Fruit fly (Drosophila melanogaster) whole organism, embryonic: ENCODE results near the gene c12.2.

Experiments
- Antp ChIP-seq: fragments of 200-800 bp; sonication (Bioruptor generic); optimal IDR thresholded peaks from 3 replicates; lab custom pipeline; 2016; ENCODE audit warnings: missing biosample characterization, missing genetic modification characterization
- B-H1 ChIP-seq: fragments of 200-800 bp; sonication (Bioruptor generic); IDR thresholded peaks from 3 replicates; pipeline ENCODE4 v1.3.6; 2022; ENCODE audit warnings: missing biosample characterization, missing genetic modification characterization
- Bteb2 ChIP-seq: fragments of 200-800 bp; sonication (Bioruptor generic); optimal IDR thresholded peaks from 2 replicates; lab custom pipeline; 2016; ENCODE audit warnings: missing biosample characterization, missing genetic modification characterization
- CG10654 ChIP-seq: fragments of 200-800 bp; sonication (Bioruptor generic); optimal IDR thresholded peaks from 2 replicates; lab custom pipeline; 2016; ENCODE audit warnings: missing biosample characterization, missing genetic modification characterization
- CG11456 ChIP-seq: fragments of 200-800 bp; sonication (Bioruptor generic); IDR thresholded peaks from 3 replicates; pipeline ENCODE4 v1.3.6; 2022; ENCODE audit warnings: missing biosample characterization, missing genetic modification characterization
- CG11696 ChIP-seq: fragments of 200-800 bp; sonication (Bioruptor generic); IDR thresholded peaks from 2 replicates; pipeline ENCODE4 v1.3.6; 2022; ENCODE audit warnings: missing biosample characterization, missing genetic modification characterization
- CG12071 ChIP-seq: fragments of 200-800 bp; sonication (Bioruptor generic); optimal IDR thresholded peaks from 3 replicates; lab custom pipeline; 2018; ENCODE audit warnings: missing biosample characterization, mild to moderate bottlenecking, missing genetic modification characterization
- CG12769 ChIP-seq: fragments of 200-800 bp; sonication (Bioruptor generic); optimal IDR thresholded peaks from 2 replicates; lab custom pipeline; 2019; ENCODE audit warnings: missing biosample characterization, mild to moderate bottlenecking, missing genetic modification characterization, moderate library complexity
- CG14050 ChIP-seq: fragments of 200-800 bp; sonication (Bioruptor generic); IDR thresholded peaks from 3 replicates; pipeline ENCODE4 v1.3.6; 2022; ENCODE audit warnings: missing biosample characterization, missing genetic modification characterization
- CG14667 ChIP-seq: fragments of 200-800 bp; sonication (Bioruptor generic); IDR thresholded peaks from 2 replicates; pipeline ENCODE4 v1.3.6; 2022; ENCODE audit warnings: missing biosample characterization, missing genetic modification characterization
- CG1603 ChIP-seq: fragments of 200-800 bp; sonication (Bioruptor generic); optimal IDR thresholded peaks from 2 replicates; lab custom pipeline; 2019; ENCODE audit warnings: missing biosample characterization, mild to moderate bottlenecking, missing genetic modification characterization, moderate library complexity
- CG2116 ChIP-seq: fragments of 200-800 bp; sonication (Bioruptor generic); optimal IDR thresholded peaks from 3 replicates; lab custom pipeline; 2018; ENCODE audit warnings: missing biosample characterization, mild to moderate bottlenecking, missing genetic modification characterization
- CG3281 ChIP-seq: fragments of 200-800 bp; sonication (Bioruptor generic); optimal IDR thresholded peaks from 3 replicates; lab custom pipeline; 2017; ENCODE audit warnings: missing biosample characterization, mild to moderate bottlenecking, missing genetic modification characterization
- CG7372 ChIP-seq: fragments of 200-800 bp; sonication (Bioruptor generic); IDR thresholded peaks from 2 replicates; pipeline ENCODE4 v1.3.6; 2022; ENCODE audit warnings: missing biosample characterization, missing genetic modification characterization
- CG7745 ChIP-seq: fragments of 200-800 bp; sonication (Bioruptor generic); optimal IDR thresholded peaks from 2 replicates; lab custom pipeline; 2018; ENCODE audit warnings: missing biosample characterization, mild to moderate bottlenecking, missing genetic modification characterization, moderate library complexity
- CG7839 ChIP-seq: fragments of 200-800 bp; sonication (Bioruptor generic); optimal IDR thresholded peaks from 3 replicates; lab custom pipeline; 2018; ENCODE audit warnings: missing biosample characterization, mild to moderate bottlenecking, missing genetic modification characterization, moderate library complexity
- CG7963 ChIP-seq: fragments of 200-800 bp; sonication (Bioruptor generic); IDR thresholded peaks from 3 replicates; pipeline ENCODE4 v1.3.6; 2022; ENCODE audit warnings: missing biosample characterization, missing genetic modification characterization; ENCODE audit not compliant: partially characterized antibody
- CG8290 ChIP-seq, 3 experiments: fragments of 200-800 bp; sonication (Bioruptor generic); optimal IDR thresholded peaks; 2 replicates each; lab custom pipeline; 2016 to 2019; ENCODE audit warnings: missing biosample characterization in 3 of 3, missing genetic modification characterization in 3 of 3, mild to moderate bottlenecking in 2 of 3, moderate library complexity in 1 of 3
- Chrac-16 ChIP-seq: fragments of 200-800 bp; sonication (Bioruptor generic); optimal IDR thresholded peaks from 3 replicates; lab custom pipeline; 2016; ENCODE audit warnings: missing biosample characterization, missing genetic modification characterization
- Drgx ChIP-seq: fragments of 200-800 bp; sonication (Bioruptor generic); IDR thresholded peaks from 2 replicates; pipeline ENCODE4 v1.3.6; 2022; ENCODE audit warnings: missing biosample characterization, missing genetic modification characterization
- E2f2 ChIP-seq: fragments of 200-800 bp; sonication (Bioruptor generic); IDR thresholded peaks from 2 replicates; pipeline ENCODE4 v1.3.6; 2022; ENCODE audit warnings: missing biosample characterization, missing genetic modification characterization
- Fer3 ChIP-seq: fragments of 200-800 bp; sonication (Bioruptor generic); optimal IDR thresholded peaks from 2 replicates; lab custom pipeline; 2018; ENCODE audit warnings: missing biosample characterization, mild to moderate bottlenecking, missing genetic modification characterization, moderate library complexity
- Gug ChIP-seq: fragments of 200-800 bp; sonication (Bioruptor generic); IDR thresholded peaks from 4 replicates; pipeline ENCODE4 v1.3.6; 2022; ENCODE audit warnings: missing biosample characterization, missing genetic modification characterization
- HLH4C ChIP-seq: fragments of 200-800 bp; sonication (Bioruptor generic); IDR thresholded peaks from 3 replicates; pipeline ENCODE4 v1.3.6; 2022; ENCODE audit warnings: missing biosample characterization, missing genetic modification characterization; ENCODE audit not compliant: partially characterized antibody
- HLHmδ ChIP-seq: fragments of 200-800 bp; sonication (Bioruptor generic); optimal IDR thresholded peaks from 2 replicates; lab custom pipeline; 2018; ENCODE audit warnings: missing biosample characterization, mild to moderate bottlenecking, missing genetic modification characterization, moderate library complexity
- Hr78 ChIP-seq, 2 experiments: fragments of 200-800 bp in 1 of 2; fragments of >200 bp in 1 of 2; sonication (Bioruptor generic) in 1 of 2; optimal IDR thresholded peaks; 2 replicates each; lab custom pipeline; 2017 to 2019; ENCODE audit warnings: missing biosample characterization in 2 of 2, missing genetic modification characterization in 2 of 2, mild to moderate bottlenecking in 1 of 2, moderate library complexity in 1 of 2
- Lhr ChIP-seq: fragments of 200-800 bp; sonication (Bioruptor generic); optimal IDR thresholded peaks from 3 replicates; lab custom pipeline; 2017; ENCODE audit warnings: mild to moderate bottlenecking, missing biosample characterization, missing genetic modification reagents, missing genetic modification characterization
- Med ChIP-seq: fragments of 200-800 bp; sonication (Bioruptor generic); peaks from one replicate; lab custom pipeline; 2016; ENCODE audit warnings: missing biosample characterization, missing genetic modification characterization, mild to moderate bottlenecking, inconsistent platforms, moderate library complexity
- Meics ChIP-seq: fragments of 200-800 bp; sonication (Bioruptor generic); optimal IDR thresholded peaks from 2 replicates; lab custom pipeline; 2017; ENCODE audit warnings: missing biosample characterization, mild to moderate bottlenecking, missing genetic modification characterization
- Myb ChIP-seq: fragments of 200-800 bp; sonication (Bioruptor generic); optimal IDR thresholded peaks from 2 replicates; lab custom pipeline; 2016; ENCODE audit warnings: missing biosample characterization, missing genetic modification characterization
- NC2α ChIP-seq: fragments of 200-800 bp; sonication (Bioruptor generic); optimal IDR thresholded peaks from 2 replicates; lab custom pipeline; 2016; ENCODE audit warnings: missing biosample characterization, missing genetic modification characterization
- Neu2 ChIP-seq: fragments of 200-800 bp; sonication (Bioruptor generic); optimal IDR thresholded peaks from 3 replicates; lab custom pipeline; 2016; ENCODE audit warnings: missing biosample characterization, missing genetic modification characterization, borderline replicate concordance
- Nf-YC ChIP-seq: fragments of 200-800 bp; optimal IDR thresholded peaks from 3 replicates; lab custom pipeline; 2019; ENCODE audit warnings: missing biosample characterization, mild to moderate bottlenecking, missing genetic modification characterization, moderate library complexity
- Ssrp ChIP-seq: fragments of 200-800 bp; sonication (Bioruptor generic); optimal IDR thresholded peaks from 2 replicates; lab custom pipeline; 2018; ENCODE audit warnings: missing biosample characterization, mild to moderate bottlenecking, missing genetic modification characterization, moderate library complexity
- Xrp1 ChIP-seq: fragments of 200-800 bp; sonication (Bioruptor generic); IDR thresholded peaks from 2 replicates; pipeline ENCODE4 v1.3.6; 2022; ENCODE audit warnings: missing biosample characterization, missing genetic modification characterization
- cas ChIP-seq: fragments of 200-800 bp; sonication (Bioruptor generic); IDR thresholded peaks from 2 replicates; pipeline ENCODE4 v1.3.6; 2022; ENCODE audit warnings: missing biosample characterization, missing genetic modification characterization
- en ChIP-seq: fragments of 200-800 bp; sonication (Bioruptor generic); optimal IDR thresholded peaks from 2 replicates; lab custom pipeline; 2016; ENCODE audit warnings: missing biosample characterization, missing genetic modification characterization
- grau ChIP-seq: fragments of 200-800 bp; optimal IDR thresholded peaks from 3 replicates; lab custom pipeline; 2019; ENCODE audit warnings: missing biosample characterization, mild to moderate bottlenecking, missing genetic modification characterization, moderate library complexity
- hb ChIP-seq: fragments of 200-800 bp; sonication (Bioruptor generic); IDR thresholded peaks from 3 replicates; pipeline ENCODE4 v1.3.6; 2022; ENCODE audit warnings: missing biosample characterization, missing genetic modification characterization; ENCODE audit not compliant: partially characterized antibody
- kah ChIP-seq: fragments of 200-800 bp; sonication (Bioruptor generic); optimal IDR thresholded peaks from 2 replicates; lab custom pipeline; 2018; ENCODE audit warnings: missing biosample characterization, mild to moderate bottlenecking, missing genetic modification characterization
- mirr ChIP-seq: fragments of 200-800 bp; sonication (Bioruptor generic); optimal IDR thresholded peaks from 3 replicates; lab custom pipeline; 2018; ENCODE audit warnings: missing biosample characterization, mild to moderate bottlenecking, missing genetic modification characterization
- nerfin-2 ChIP-seq: fragments of 200-800 bp; sonication (Bioruptor generic); IDR thresholded peaks from 2 replicates; pipeline ENCODE4 v1.3.6; 2022; ENCODE audit warnings: missing biosample characterization, missing genetic modification characterization; ENCODE audit not compliant: partially characterized antibody
- odd ChIP-seq: fragments of 200-800 bp; sonication (Bioruptor generic); optimal IDR thresholded peaks from 2 replicates; lab custom pipeline; 2017; ENCODE audit warnings: missing biosample characterization, mild to moderate bottlenecking, missing genetic modification characterization
- ro ChIP-seq: fragments of 200-800 bp; sonication (Bioruptor generic); IDR thresholded peaks from 2 replicates; pipeline ENCODE4 v1.3.6; 2022; ENCODE audit warnings: missing biosample characterization, missing genetic modification characterization
- toy ChIP-seq: fragments of 200-800 bp; sonication (Bioruptor generic); IDR thresholded peaks from 2 replicates; pipeline ENCODE4 v1.3.6; 2022; ENCODE audit warnings: missing biosample characterization, missing genetic modification characterization
- wor ChIP-seq: fragments of 200-800 bp; sonication (Bioruptor generic); IDR thresholded peaks from 2 replicates; pipeline ENCODE4 v1.3.6; 2022; ENCODE audit warnings: missing biosample characterization, missing genetic modification characterization
- zen2 ChIP-seq: fragments of 200-800 bp; sonication (Bioruptor generic); IDR thresholded peaks from 3 replicates; pipeline ENCODE4 v1.3.6; 2022; ENCODE audit warnings: missing biosample characterization, missing genetic modification characterization; ENCODE audit not compliant: partially characterized antibody

The c12.2 gene

dm6 chrX:9352112-9353096, 33.2 kb downstream of the c12.2 start (continued):
- TF ChIP-seq HLHmδ (GFP tag; lab: Kevin White, UChicago): no peak
- TF ChIP-seq en (GFP tag; lab: Kevin White, UChicago): peak; percentile 17
- TF ChIP-seq zen2 (GFP tag; lab: Robert Waterston, UW): no peak
- peak; percentile 14 for TF ChIP-seq NC2α (GFP tag; lab: Kevin White, UChicago)
- no peak for TF ChIP-seq Lhr (GFP tag; lab: Kevin White, UChicago)
- TF ChIP-seq hb (GFP tag; lab: Robert Waterston, UW): no peak
- peak; percentile 86 for TF ChIP-seq grau (tag; lab: Kevin White, UChicago)
- TF ChIP-seq ro (GFP tag; lab: Robert Waterston, UW): no peak; the same call in 1 of the 2 replicates
- peak; percentile 89 for TF ChIP-seq Meics (GFP tag; lab: Kevin White, UChicago)
- TF ChIP-seq Hr78 (GFP tag; optimal IDR thresholded peaks at IDR 0.05; lab: Kevin White, UChicago): peak in 1 of 2 experiments; percentile 46
- TF ChIP-seq CG11696: peak; percentile 32; the same call in 1 of the 2 replicates
- no peak for TF ChIP-seq CG7745 (tag; lab: Kevin White, UChicago)
- peak; percentile 78 for TF ChIP-seq CG11456
- TF ChIP-seq Fer3 (tag; lab: Kevin White, UChicago): peak; percentile 89
- peak; percentile 61 for TF ChIP-seq odd (GFP tag; lab: Kevin White, UChicago)
- TF ChIP-seq Gug: peak; percentile 55; the same call in 3 of the 4 replicates
- peak; percentile 79 for TF ChIP-seq Xrp1 (GFP tag; lab: Robert Waterston, UW)
- TF ChIP-seq cas: 0 out of 2 replicates have a peak, but pooled peaks have one; percentile 24
- peak; percentile 39 for TF ChIP-seq Myb (GFP tag; lab: Kevin White, UChicago)
- TF ChIP-seq Drgx (GFP tag; lab: Robert Waterston, UW): peak; percentile 72
- no peak for TF ChIP-seq CG8290 (GFP tag; optimal IDR thresholded peaks at IDR 0.05; lab: Kevin White, UChicago)
- peak in 1 of 2 experiments; percentile 88 for TF ChIP-seq CG8290 (tag; optimal IDR thresholded peaks at IDR 0.05; lab: Kevin White, UChicago)
- TF ChIP-seq CG10654: peak; percentile 68
- TF ChIP-seq CG7372 (GFP tag; lab: Robert Waterston, UW): peak; percentile 69
- TF ChIP-seq HLH4C (GFP tag; lab: Robert Waterston, UW): no peak
- no peak for TF ChIP-seq CG7963 (GFP tag; lab: Robert Waterston, UW)
- peak; percentile 84 for TF ChIP-seq CG12071 (GFP tag; lab: Kevin White, UChicago)
- TF ChIP-seq toy: 0 out of 2 replicates have a peak, but pooled peaks have one; percentile 43
- peak; percentile 96 for TF ChIP-seq Med (GFP tag; lab: Kevin White, UChicago)
- peak; percentile 4 for TF ChIP-seq CG2116 (GFP tag; lab: Kevin White, UChicago)
- peak; percentile 45 for TF ChIP-seq mirr
- TF ChIP-seq CG14050 (GFP tag; lab: Robert Waterston, UW): peak; percentile 68
- TF ChIP-seq CG12769: peak; percentile 93
- TF ChIP-seq Ssrp (tag; lab: Kevin White, UChicago): peak; percentile 76
- peak; percentile 69 for TF ChIP-seq B-H1 (GFP tag; lab: Robert Waterston, UW)
- no peak for TF ChIP-seq Neu2 (GFP tag; lab: Kevin White, UChicago)
- TF ChIP-seq Antp (GFP tag; lab: Kevin White, UChicago): peak; percentile 47
- TF ChIP-seq CG7839: peak; percentile 92
- peak; percentile 47 for TF ChIP-seq kah (GFP tag; lab: Kevin White, UChicago)
- peak; percentile 50 for TF ChIP-seq CG14667 (GFP tag; lab: Robert Waterston, UW)
- TF ChIP-seq E2f2 (GFP tag; lab: Robert Waterston, UW): peak; percentile 64
- TF ChIP-seq CG1603: peak; percentile 87
- peak; percentile 66 for TF ChIP-seq Chrac-16 (GFP tag; lab: Kevin White, UChicago)
- peak; percentile 91 for TF ChIP-seq CG3281
- peak; percentile 77 for TF ChIP-seq Bteb2 (GFP tag; lab: Kevin White, UChicago)
- no peak for TF ChIP-seq nerfin-2 (GFP tag; lab: Robert Waterston, UW)
- peak; percentile 60 for TF ChIP-seq wor (GFP tag; lab: Robert Waterston, UW)
- peak; percentile 67 for TF ChIP-seq Nf-YC (tag; lab: Kevin White, UChicago)
